Fruit fly (Drosophila melanogaster): ENCODE results near the gene morgue.

DNA sequence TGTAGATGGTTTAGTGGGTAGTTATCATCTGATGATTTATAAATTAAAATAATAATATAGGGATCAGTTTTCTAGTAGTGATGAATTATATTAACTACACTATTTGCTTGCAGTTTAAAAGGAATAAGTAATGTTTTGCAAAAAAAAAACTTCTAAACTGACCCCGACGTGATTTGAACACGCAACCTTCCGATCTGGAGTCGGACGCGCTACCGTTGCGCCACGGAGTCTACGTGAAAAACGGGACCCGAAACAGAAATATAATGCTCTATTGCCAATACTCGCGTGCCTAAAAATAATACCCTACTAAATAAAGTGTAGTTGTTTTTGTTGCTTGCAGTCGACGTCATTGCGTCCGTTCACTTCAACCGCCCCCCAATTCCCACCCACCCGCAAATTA is 25.7 kb downstream of the morgue start:
- TF ChIP-seq CG11617 (GFP tag; optimal IDR thresholded peaks at IDR 0.05) (no peak), CG7045 (GFP tag; optimal IDR thresholded peaks at IDR 0.05) (no peak), Mnt (GFP tag; optimal IDR thresholded peaks at IDR 0.05) (no peak), CG33017 (tag; optimal IDR thresholded peaks at IDR 0.05) (no peak), cnc (optimal IDR thresholded peaks at IDR 0.05) (no peak), Crg-1 (GFP tag; optimal IDR thresholded peaks at IDR 0.05) (no peak), bab1 (GFP tag; optimal IDR thresholded peaks at IDR 0.05) (no peak), pad (GFP tag; optimal IDR thresholded peaks at IDR 0.05) (no peak), CG14711 (tag; optimal IDR thresholded peaks at IDR 0.05) (no peak), ovo (GFP tag; optimal IDR thresholded peaks at IDR 0.05) (no peak), kay (GFP tag; ENCODE audit: borderline replicate concordance) (no peak), cic (GFP tag; optimal IDR thresholded peaks at IDR 0.05) (no peak), CG7101 (tag; optimal IDR thresholded peaks at IDR 0.05) (no peak)

Data from whole organism, adult.